Fruit fly (Drosophila melanogaster) whole organism, embryonic: ENCODE data around the gene BOD1.

Experiments used
- Asciz ChIP-seq: fragments of 200-800 bp; sonication (Bioruptor generic); optimal IDR thresholded peaks from 2 replicates; lab custom pipeline; 2017; ENCODE audit warnings: missing biosample characterization, mild to moderate bottlenecking, missing genetic modification characterization, missing genetic modification reagents
- Atf6 ChIP-seq: fragments of 200-800 bp; sonication (Bioruptor generic); IDR thresholded peaks from 2 replicates; pipeline ENCODE4 v1.3.6; 2022; ENCODE audit warnings: missing biosample characterization, missing genetic modification characterization
- CG10209 ChIP-seq: fragments of 200-800 bp; sonication (Bioruptor generic); optimal IDR thresholded peaks from 3 replicates; lab custom pipeline; 2017; ENCODE audit warnings: missing biosample characterization, mild to moderate bottlenecking, missing genetic modification characterization, missing genetic modification reagents
- CG10366 ChIP-seq: fragments of 200-800 bp; sonication (Bioruptor generic); IDR thresholded peaks from 2 replicates; pipeline ENCODE4 v1.3.6; 2022; ENCODE audit warnings: missing biosample characterization, missing genetic modification characterization
- CG11456 ChIP-seq: fragments of 200-800 bp; sonication (Bioruptor generic); IDR thresholded peaks from 3 replicates; pipeline ENCODE4 v1.3.6; 2022; ENCODE audit warnings: missing biosample characterization, missing genetic modification characterization
- CG12219 ChIP-seq: fragments of 200-800 bp; sonication (Bioruptor generic); optimal IDR thresholded peaks from 3 replicates; lab custom pipeline; 2018; ENCODE audit warnings: missing biosample characterization, mild to moderate bottlenecking, missing genetic modification characterization
- CG13123 ChIP-seq: fragments of 200-800 bp; sonication (Bioruptor generic); optimal IDR thresholded peaks from 2 replicates; lab custom pipeline; 2016; ENCODE audit warnings: missing biosample characterization, missing genetic modification characterization
- CG13296 ChIP-seq: fragments of 200-800 bp; sonication (Bioruptor generic); optimal IDR thresholded peaks from 3 replicates; lab custom pipeline; 2018; ENCODE audit warnings: missing biosample characterization, mild to moderate bottlenecking, missing genetic modification characterization
- CG1602 ChIP-seq: fragments of 200-800 bp; sonication (Bioruptor generic); optimal IDR thresholded peaks from 3 replicates; lab custom pipeline; 2016; ENCODE audit warnings: missing biosample characterization, missing genetic modification characterization
- CG1647 ChIP-seq: fragments of 200-800 bp; sonication (Bioruptor generic); optimal IDR thresholded peaks from 3 replicates; lab custom pipeline; 2016; ENCODE audit warnings: missing biosample characterization, missing genetic modification characterization
- CG18476 ChIP-seq: fragments of 200-800 bp; sonication (Bioruptor generic); optimal IDR thresholded peaks from 2 replicates; lab custom pipeline; 2016; ENCODE audit warnings: missing biosample characterization, mild to moderate bottlenecking, missing genetic modification characterization
- CG34376 ChIP-seq: fragments of 200-800 bp; sonication (Bioruptor generic); optimal IDR thresholded peaks from 2 replicates; lab custom pipeline; 2018; ENCODE audit warnings: missing biosample characterization, mild to moderate bottlenecking, missing genetic modification characterization
- CG5953 ChIP-seq: fragments of 200-800 bp; sonication (Bioruptor generic); IDR thresholded peaks from 2 replicates; pipeline ENCODE4 v1.3.6; 2022; ENCODE audit warnings: missing biosample characterization, missing genetic modification characterization
- CG6813 ChIP-seq: fragments of 200-800 bp; sonication (Bioruptor generic); optimal IDR thresholded peaks from 2 replicates; lab custom pipeline; 2017; ENCODE audit warnings: missing biosample characterization, missing genetic modification characterization, mild to moderate bottlenecking, moderate library complexity, missing genetic modification reagents
- Camta ChIP-seq: fragments of 200-800 bp; sonication (Bioruptor generic); optimal IDR thresholded peaks from 2 replicates; lab custom pipeline; 2016; ENCODE audit warnings: missing biosample characterization, missing genetic modification characterization
- D ChIP-seq, 2 experiments: fragments of 200-800 bp in 1 of 2; fragments of >200 bp in 1 of 2; sonication (Bioruptor generic) in 1 of 2; optimal IDR thresholded peaks; 2 replicates in 1 of 2; 3 replicates in 1 of 2; lab custom pipeline; 2017; ENCODE audit warnings: mild to moderate bottlenecking in 1 of 2, missing biosample characterization in 1 of 2, missing genetic modification characterization in 1 of 2, missing genetic modification reagents in 1 of 2
- Doc3 ChIP-seq: fragments of 200-800 bp; sonication (Bioruptor generic); IDR thresholded peaks from 3 replicates; pipeline ENCODE4 v1.3.6; 2022; ENCODE audit warnings: missing biosample characterization, missing genetic modification characterization; ENCODE audit not compliant: partially characterized antibody
- HLHmδ ChIP-seq: fragments of 200-800 bp; sonication (Bioruptor generic); optimal IDR thresholded peaks from 2 replicates; lab custom pipeline; 2018; ENCODE audit warnings: missing biosample characterization, mild to moderate bottlenecking, missing genetic modification characterization, moderate library complexity
- MBD-R2 ChIP-seq: fragments of 200-800 bp; sonication (Bioruptor generic); IDR thresholded peaks from 2 replicates; pipeline ENCODE4 v1.3.6; 2022; ENCODE audit warnings: missing biosample characterization, missing genetic modification characterization
- Med ChIP-seq: fragments of 200-800 bp; sonication (Bioruptor generic); peaks from one replicate; lab custom pipeline; 2016; ENCODE audit warnings: missing biosample characterization, missing genetic modification characterization, mild to moderate bottlenecking, inconsistent platforms, moderate library complexity
- Myb ChIP-seq: fragments of 200-800 bp; sonication (Bioruptor generic); optimal IDR thresholded peaks from 2 replicates; lab custom pipeline; 2016; ENCODE audit warnings: missing biosample characterization, missing genetic modification characterization
- NfI ChIP-seq: fragments of 200-800 bp; sonication (Bioruptor generic); optimal IDR thresholded peaks from 3 replicates; lab custom pipeline; 2018; ENCODE audit warnings: missing biosample characterization, mild to moderate bottlenecking, missing genetic modification characterization, moderate library complexity
- Opbp ChIP-seq: fragments of 200-800 bp; sonication (Bioruptor generic); IDR thresholded peaks from 3 replicates; pipeline ENCODE4 v1.3.6; 2022; ENCODE audit warnings: missing biosample characterization, missing genetic modification characterization; ENCODE audit not compliant: partially characterized antibody
- Pdp1 ChIP-seq, 2 experiments: fragments of 200-800 bp; sonication (Bioruptor generic); optimal IDR thresholded peaks; 3 replicates each; lab custom pipeline; 2016; ENCODE audit warnings: missing biosample characterization in 2 of 2, missing genetic modification characterization in 2 of 2, mild to moderate bottlenecking in 1 of 2, moderate library complexity in 1 of 2
- Sin3A ChIP-seq: fragments of >200 bp; optimal IDR thresholded peaks from 2 replicates; lab custom pipeline; 2018
- Sox102F ChIP-seq: fragments of 200-800 bp; sonication (Bioruptor generic); optimal IDR thresholded peaks from 2 replicates; lab custom pipeline; 2018; ENCODE audit warnings: missing biosample characterization, mild to moderate bottlenecking, missing genetic modification characterization, moderate library complexity
- Taf1 ChIP-seq: fragments of 200-800 bp; sonication (Bioruptor generic); IDR thresholded peaks from 2 replicates; pipeline ENCODE4 v1.3.6; 2022; ENCODE audit warnings: missing biosample characterization, missing genetic modification characterization
- cas ChIP-seq: fragments of 200-800 bp; sonication (Bioruptor generic); IDR thresholded peaks from 2 replicates; pipeline ENCODE4 v1.3.6; 2022; ENCODE audit warnings: missing biosample characterization, missing genetic modification characterization
- cato ChIP-seq: fragments of 200-800 bp; sonication (Bioruptor generic); optimal IDR thresholded peaks from 2 replicates; lab custom pipeline; 2016; ENCODE audit warnings: missing biosample characterization, missing genetic modification characterization, borderline replicate concordance
- emc ChIP-seq: fragments of 200-800 bp; sonication (Bioruptor generic); optimal IDR thresholded peaks from 2 replicates; lab custom pipeline; 2016; ENCODE audit warnings: missing biosample characterization, missing genetic modification characterization
- fd102C ChIP-seq: fragments of 200-800 bp; sonication (Bioruptor generic); optimal IDR thresholded peaks from 2 replicates; lab custom pipeline; 2018; ENCODE audit warnings: missing biosample characterization, mild to moderate bottlenecking, missing genetic modification characterization, moderate library complexity
- fd64A ChIP-seq: fragments of 200-800 bp; sonication (Bioruptor generic); optimal IDR thresholded peaks from 3 replicates; lab custom pipeline; 2018; ENCODE audit warnings: missing biosample characterization, mild to moderate bottlenecking, missing genetic modification characterization
- fd96Cb ChIP-seq: fragments of 200-800 bp; sonication (Bioruptor generic); optimal IDR thresholded peaks from 2 replicates; lab custom pipeline; 2018; ENCODE audit warnings: missing biosample characterization, mild to moderate bottlenecking, missing genetic modification characterization, moderate library complexity
- grau ChIP-seq: fragments of 200-800 bp; optimal IDR thresholded peaks from 3 replicates; lab custom pipeline; 2019; ENCODE audit warnings: missing biosample characterization, mild to moderate bottlenecking, missing genetic modification characterization, moderate library complexity
- ham ChIP-seq: fragments of 200-800 bp; sonication (Bioruptor generic); IDR thresholded peaks from 2 replicates; pipeline ENCODE4 v1.3.6; 2022; ENCODE audit warnings: missing biosample characterization, missing genetic modification characterization
- ken ChIP-seq: fragments of 200-800 bp; sonication (Bioruptor generic); IDR thresholded peaks from 3 replicates; pipeline ENCODE4 v1.3.6; 2022; ENCODE audit warnings: missing biosample characterization, missing genetic modification characterization
- mirr ChIP-seq: fragments of 200-800 bp; sonication (Bioruptor generic); optimal IDR thresholded peaks from 3 replicates; lab custom pipeline; 2018; ENCODE audit warnings: missing biosample characterization, mild to moderate bottlenecking, missing genetic modification characterization
- nerfin-1 ChIP-seq: fragments of 200-800 bp; sonication (Bioruptor generic); optimal IDR thresholded peaks from 3 replicates; lab custom pipeline; 2019; ENCODE audit warnings: missing biosample characterization, mild to moderate bottlenecking, missing genetic modification characterization, moderate library complexity
- org-1 ChIP-seq: fragments of 200-800 bp; sonication (Bioruptor generic); optimal IDR thresholded peaks from 2 replicates; lab custom pipeline; 2017; ENCODE audit warnings: missing biosample characterization, missing genetic modification characterization
- pzg ChIP-seq: fragments of 200-800 bp; sonication (Bioruptor generic); optimal IDR thresholded peaks from 3 replicates; lab custom pipeline; 2018; ENCODE audit warnings: missing biosample characterization, mild to moderate bottlenecking, missing genetic modification characterization, moderate library complexity
- ro ChIP-seq: fragments of 200-800 bp; sonication (Bioruptor generic); IDR thresholded peaks from 2 replicates; pipeline ENCODE4 v1.3.6; 2022; ENCODE audit warnings: missing biosample characterization, missing genetic modification characterization
- row ChIP-seq: fragments of 200-800 bp; sonication (Bioruptor generic); IDR thresholded peaks from 3 replicates; pipeline ENCODE4 v1.3.6; 2022; ENCODE audit warnings: missing biosample characterization, missing genetic modification characterization
- sisA ChIP-seq: fragments of 200-800 bp; sonication (Bioruptor generic); IDR thresholded peaks from 2 replicates; pipeline ENCODE4 v1.3.6; 2022; ENCODE audit warnings: missing biosample characterization, missing genetic modification characterization
- tgo ChIP-seq: fragments of 200-800 bp; sonication (Bioruptor generic); IDR thresholded peaks from 3 replicates; pipeline ENCODE4 v1.3.6; 2022; ENCODE audit warnings: missing biosample characterization, missing genetic modification characterization
- trem ChIP-seq: fragments of 200-800 bp; optimal IDR thresholded peaks from 3 replicates; lab custom pipeline; 2019; ENCODE audit warnings: missing biosample characterization, mild to moderate bottlenecking, missing genetic modification characterization, moderate library complexity
- trh ChIP-seq: fragments of 200-800 bp; sonication (Bioruptor generic); optimal IDR thresholded peaks from 2 replicates; lab custom pipeline; 2016; ENCODE audit warnings: missing biosample characterization, missing genetic modification characterization
- twi ChIP-seq: fragments of 200-800 bp; optimal IDR thresholded peaks from 2 replicates; lab custom pipeline; 2019; ENCODE audit warnings: missing biosample characterization, mild to moderate bottlenecking, missing genetic modification characterization, moderate library complexity

BOD1 gene

dm6 chr3R:27928140-27928539 is 9.9 kb upstream of the BOD1 start, which contains the start of gene nenya:
nenya (minus strand) TSS chr3R:27928174.
- TF ChIP-seq Doc3 (GFP tag; lab: Robert Waterston, UW) (no peak), CG5953 (GFP tag; lab: Robert Waterston, UW) (no peak), Myb (GFP tag; lab: Kevin White, UChicago) (peak; percentile 67), trem (peak; percentile 6), Med (GFP tag; lab: Kevin White, UChicago) (peak; percentile 54), row (GFP tag; lab: Robert Waterston, UW) (peak; percentile 51), grau (tag; lab: Kevin White, UChicago) (peak; percentile 67)

DNA sequence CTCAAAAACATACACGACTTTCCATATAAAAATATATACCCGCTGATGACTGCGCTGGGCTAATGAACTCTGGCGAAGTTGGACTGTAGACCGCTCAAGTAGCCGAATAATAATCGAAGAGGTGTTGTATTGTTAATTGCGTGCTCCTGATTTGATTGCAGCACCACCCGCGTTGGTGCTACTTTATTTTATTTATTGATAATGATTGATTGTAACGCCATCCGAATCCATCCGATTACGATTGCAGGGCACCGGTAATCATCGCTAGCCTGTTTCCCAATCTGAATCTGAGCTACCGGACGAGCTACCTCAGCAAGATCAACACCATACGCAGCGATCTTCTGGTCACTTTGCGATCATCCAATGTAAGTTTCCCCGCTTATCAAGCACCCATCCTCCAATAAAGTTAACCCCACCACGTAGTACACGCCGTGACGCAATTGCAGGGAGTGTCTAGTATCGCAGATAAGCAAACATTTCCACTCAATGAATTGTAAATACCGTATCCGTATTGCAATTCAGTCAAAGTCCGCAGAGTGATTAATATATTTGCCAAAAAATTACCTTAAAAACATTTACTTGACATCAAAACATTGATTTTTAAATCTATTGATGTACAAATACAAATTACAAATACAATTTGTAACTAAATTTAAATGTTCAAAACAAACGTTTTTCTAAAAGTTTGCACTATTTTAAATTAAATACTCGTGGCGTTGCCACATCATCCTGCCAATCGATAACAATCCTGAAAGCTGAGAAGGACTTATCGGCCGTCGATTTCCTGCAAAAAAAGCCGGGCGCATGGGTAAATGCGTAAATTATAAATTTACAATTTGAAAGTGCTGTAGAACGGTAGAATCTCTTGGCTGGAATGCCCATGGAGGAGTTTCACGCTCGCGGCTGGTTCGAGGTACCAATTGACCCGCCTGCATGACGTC is 8.8 kb upstream of the BOD1 start:
- no peak for TF ChIP-seq Asciz (GFP tag; lab: Kevin White, UChicago)
- TF ChIP-seq Pdp1 (GFP tag; optimal IDR thresholded peaks at IDR 0.05; lab: Kevin White, UChicago), result peak in 1 of 2 experiments; percentile 75
- no peak for TF ChIP-seq CG10366 (GFP tag; lab: Robert Waterston, UW)
- no peak for TF ChIP-seq Camta (GFP tag; lab: Kevin White, UChicago)
- no peak for TF ChIP-seq D (optimal IDR thresholded peaks at IDR 0.05; lab: Kevin White, UChicago)
- TF ChIP-seq D (GFP tag; optimal IDR thresholded peaks at IDR 0.05; lab: Kevin White, UChicago), result no peak
- TF ChIP-seq CG13296 (GFP tag; lab: Kevin White, UChicago), result no peak
- 0 out of 2 replicates have a peak, but pooled peaks have one; percentile 25 for TF ChIP-seq MBD-R2 (GFP tag; lab: Robert Waterston, UW)
- no peak for TF ChIP-seq cas (GFP tag; lab: Robert Waterston, UW)
- no peak for TF ChIP-seq ham
- TF ChIP-seq tgo (GFP tag; lab: Robert Waterston, UW), result no peak
- no peak for TF ChIP-seq Sox102F (GFP tag; lab: Kevin White, UChicago)
- TF ChIP-seq CG10209 (GFP tag; lab: Kevin White, UChicago), result no peak
- TF ChIP-seq Taf1 (GFP tag; lab: Robert Waterston, UW), result no peak
- TF ChIP-seq HLHmδ (GFP tag; lab: Kevin White, UChicago), result no peak
- no peak for TF ChIP-seq emc (GFP tag; lab: Kevin White, UChicago)
- no peak for TF ChIP-seq twi (tag; lab: Kevin White, UChicago)
- TF ChIP-seq Sin3A (lab: Kevin White, UChicago), result no peak
- no peak for TF ChIP-seq CG13123
- no peak for TF ChIP-seq CG1602 (GFP tag; lab: Kevin White, UChicago)
- no peak for TF ChIP-seq ro (GFP tag; lab: Robert Waterston, UW)
- no peak for TF ChIP-seq CG18476
- no peak for TF ChIP-seq cato
- TF ChIP-seq nerfin-1 (tag; lab: Kevin White, UChicago), result no peak
- TF ChIP-seq ken (GFP tag; lab: Robert Waterston, UW), result no peak
- TF ChIP-seq org-1 (GFP tag; lab: Kevin White, UChicago), result no peak
- TF ChIP-seq sisA, result no peak
- TF ChIP-seq Atf6, result no peak
- no peak for TF ChIP-seq trh (GFP tag; lab: Kevin White, UChicago)
- peak; percentile 63 for TF ChIP-seq CG34376 (GFP tag; lab: Kevin White, UChicago)
- peak; percentile 33 for TF ChIP-seq mirr (GFP tag; lab: Kevin White, UChicago)
- TF ChIP-seq fd64A, result no peak
- no peak for TF ChIP-seq CG1647
- TF ChIP-seq fd102C, result no peak
- TF ChIP-seq pzg (GFP tag; lab: Kevin White, UChicago), result peak; percentile 20
- no peak for TF ChIP-seq CG6813 (GFP tag; lab: Kevin White, UChicago)
- no peak for TF ChIP-seq fd96Cb (tag; lab: Kevin White, UChicago)
- no peak for TF ChIP-seq CG11456 (GFP tag; lab: Robert Waterston, UW)
- TF ChIP-seq NfI (GFP tag; lab: Kevin White, UChicago), result no peak
- no peak for TF ChIP-seq Opbp
- TF ChIP-seq CG12219 (GFP tag; lab: Kevin White, UChicago), result no peak
